Fruit fly (Drosophila melanogaster) whole organism, embryonic: ENCODE results near the gene CG14427.

ENCODE experiments used
- Antp ChIP-seq: fragments of 200-800 bp; sonication (Bioruptor generic); optimal IDR thresholded peaks from 3 replicates; lab custom pipeline; 2016; ENCODE audit warnings: missing biosample characterization, missing genetic modification characterization
- C15 ChIP-seq: fragments of 200-800 bp; sonication (Bioruptor generic); IDR thresholded peaks from 3 replicates; pipeline ENCODE4 v1.3.6; 2022; ENCODE audit warnings: missing biosample characterization, missing genetic modification characterization
- CG10147 ChIP-seq: fragments of 200-800 bp; sonication (Bioruptor generic); optimal IDR thresholded peaks from 2 replicates; lab custom pipeline; 2019; ENCODE audit warnings: missing biosample characterization, mild to moderate bottlenecking, missing genetic modification characterization, moderate library complexity
- CG10267 ChIP-seq: fragments of 200-800 bp; sonication (Bioruptor generic); optimal IDR thresholded peaks from 2 replicates; lab custom pipeline; 2018; ENCODE audit warnings: missing biosample characterization, mild to moderate bottlenecking, missing genetic modification characterization, moderate library complexity
- CG10565 ChIP-seq: fragments of 200-800 bp; sonication (Bioruptor generic); optimal IDR thresholded peaks from 3 replicates; lab custom pipeline; 2016; ENCODE audit warnings: missing biosample characterization, mild to moderate bottlenecking, missing genetic modification characterization
- CG12071 ChIP-seq: fragments of 200-800 bp; sonication (Bioruptor generic); optimal IDR thresholded peaks from 3 replicates; lab custom pipeline; 2018; ENCODE audit warnings: missing biosample characterization, mild to moderate bottlenecking, missing genetic modification characterization
- CG12236 ChIP-seq: fragments of 200-800 bp; sonication (Bioruptor generic); optimal IDR thresholded peaks from 2 replicates; lab custom pipeline; 2016; ENCODE audit warnings: missing biosample characterization, missing genetic modification characterization
- CG12299 ChIP-seq: fragments of 200-800 bp; sonication (Bioruptor generic); optimal IDR thresholded peaks from 2 replicates; lab custom pipeline; 2018; ENCODE audit warnings: missing biosample characterization, mild to moderate bottlenecking, missing genetic modification characterization
- CG13123 ChIP-seq: fragments of 200-800 bp; sonication (Bioruptor generic); optimal IDR thresholded peaks from 2 replicates; lab custom pipeline; 2016; ENCODE audit warnings: missing biosample characterization, missing genetic modification characterization
- CG14860 ChIP-seq: fragments of 200-800 bp; sonication (Bioruptor generic); IDR thresholded peaks from 3 replicates; pipeline ENCODE4 v1.3.6; 2022; ENCODE audit warnings: missing biosample characterization, missing genetic modification characterization; ENCODE audit not compliant: partially characterized antibody
- CG15601 ChIP-seq: fragments of 200-800 bp; sonication (Bioruptor generic); optimal IDR thresholded peaks from 3 replicates; lab custom pipeline; 2019; ENCODE audit warnings: missing biosample characterization, mild to moderate bottlenecking, missing genetic modification characterization, moderate library complexity
- CG15696 ChIP-seq: fragments of 200-800 bp; sonication (Bioruptor generic); optimal IDR thresholded peaks from 2 replicates; lab custom pipeline; 2019; ENCODE audit warnings: missing biosample characterization, mild to moderate bottlenecking, missing genetic modification characterization, moderate library complexity
- CG18619 ChIP-seq: fragments of 200-800 bp; sonication (Bioruptor generic); optimal IDR thresholded peaks from 3 replicates; lab custom pipeline; 2017; ENCODE audit warnings: missing biosample characterization, mild to moderate bottlenecking, missing genetic modification characterization
- CG7271 ChIP-seq: fragments of 200-800 bp; sonication (Bioruptor generic); optimal IDR thresholded peaks from 2 replicates; lab custom pipeline; 2018; ENCODE audit warnings: missing biosample characterization, mild to moderate bottlenecking, missing genetic modification characterization, moderate library complexity
- CG9609 ChIP-seq: fragments of 200-800 bp; sonication (Bioruptor generic); optimal IDR thresholded peaks from 3 replicates; lab custom pipeline; 2016; ENCODE audit warnings: missing biosample characterization, missing genetic modification characterization
- CHES-1-like ChIP-seq: fragments of 200-800 bp; sonication (Bioruptor generic); optimal IDR thresholded peaks from 2 replicates; lab custom pipeline; 2016; ENCODE audit warnings: missing biosample characterization, missing genetic modification characterization
- Dfd ChIP-seq, 2 experiments: fragments of >200 bp; optimal IDR thresholded peaks; 2 replicates each; lab custom pipeline; 2017; ENCODE audit warnings: missing biosample characterization in 2 of 2, missing genetic modification characterization in 2 of 2
- Dip2 ChIP-seq: fragments of 200-800 bp; sonication (Bioruptor generic); IDR thresholded peaks from 2 replicates; pipeline ENCODE4 v1.3.6; 2022; ENCODE audit warnings: missing biosample characterization, missing genetic modification characterization
- Ets97D ChIP-seq: fragments of 200-800 bp; sonication (Bioruptor generic); optimal IDR thresholded peaks from 3 replicates; lab custom pipeline; 2016; ENCODE audit warnings: missing biosample characterization, missing genetic modification characterization
- Fer2 ChIP-seq: fragments of 200-800 bp; sonication (Bioruptor generic); optimal IDR thresholded peaks from 2 replicates; lab custom pipeline; 2018; ENCODE audit warnings: missing biosample characterization, mild to moderate bottlenecking, missing genetic modification characterization, moderate library complexity
- HLH4C ChIP-seq: fragments of 200-800 bp; sonication (Bioruptor generic); IDR thresholded peaks from 3 replicates; pipeline ENCODE4 v1.3.6; 2022; ENCODE audit warnings: missing biosample characterization, missing genetic modification characterization; ENCODE audit not compliant: partially characterized antibody
- Hand ChIP-seq: fragments of 200-800 bp; sonication (Bioruptor generic); optimal IDR thresholded peaks from 2 replicates; lab custom pipeline; 2017; ENCODE audit warnings: mild to moderate bottlenecking, missing biosample characterization, missing genetic modification reagents, missing genetic modification characterization
- Hr3 ChIP-seq: fragments of 200-800 bp; sonication (Bioruptor generic); optimal IDR thresholded peaks from 3 replicates; lab custom pipeline; 2016; ENCODE audit warnings: missing biosample characterization, missing genetic modification characterization
- Jarid2 ChIP-seq: fragments of 200-800 bp; sonication (Bioruptor generic); optimal IDR thresholded peaks from 3 replicates; lab custom pipeline; 2017; ENCODE audit warnings: mild to moderate bottlenecking, missing biosample characterization, missing genetic modification reagents, missing genetic modification characterization
- Kr ChIP-seq: fragments of 200-800 bp; sonication (Bioruptor generic); optimal IDR thresholded peaks from 2 replicates; lab custom pipeline; 2017; ENCODE audit warnings: missing biosample characterization, mild to moderate bottlenecking, missing genetic modification characterization
- MESR4 ChIP-seq: fragments of 200-800 bp; sonication (Bioruptor generic); optimal IDR thresholded peaks from 2 replicates; lab custom pipeline; 2018; ENCODE audit warnings: missing biosample characterization, mild to moderate bottlenecking, missing genetic modification characterization, moderate library complexity
- Ptx1 ChIP-seq: fragments of 200-800 bp; sonication (Bioruptor generic); IDR thresholded peaks from 2 replicates; pipeline ENCODE4 v1.3.6; 2022; ENCODE audit warnings: missing biosample characterization, missing genetic modification characterization
- Sox100B ChIP-seq: fragments of 200-800 bp; sonication (Bioruptor generic); optimal IDR thresholded peaks from 3 replicates; lab custom pipeline; 2018; ENCODE audit warnings: missing biosample characterization, mild to moderate bottlenecking, missing genetic modification characterization
- YL-1 ChIP-seq: fragments of 200-800 bp; sonication (Bioruptor generic); optimal IDR thresholded peaks from 3 replicates; lab custom pipeline; 2017; ENCODE audit warnings: missing biosample characterization, mild to moderate bottlenecking, missing genetic modification characterization
- ac ChIP-seq: fragments of 200-800 bp; sonication (Bioruptor generic); optimal IDR thresholded peaks from 3 replicates; lab custom pipeline; 2017; ENCODE audit warnings: missing biosample characterization, mild to moderate bottlenecking, missing genetic modification characterization
- amos ChIP-seq: fragments of 200-800 bp; sonication (Bioruptor generic); IDR thresholded peaks from 2 replicates; pipeline ENCODE4 v1.3.6; 2022; ENCODE audit warnings: missing biosample characterization, missing genetic modification characterization; ENCODE audit not compliant: partially characterized antibody
- chn ChIP-seq: fragments of 200-800 bp; sonication (Bioruptor generic); optimal IDR thresholded peaks from 2 replicates; lab custom pipeline; 2016; ENCODE audit warnings: missing biosample characterization, missing genetic modification characterization
- crp ChIP-seq, 2 experiments: fragments of 200-800 bp; sonication (Bioruptor generic); optimal IDR thresholded peaks; 2 replicates in 1 of 2; 3 replicates in 1 of 2; lab custom pipeline; 2017; ENCODE audit warnings: missing biosample characterization in 2 of 2, missing genetic modification characterization in 2 of 2, mild to moderate bottlenecking in 1 of 2, moderate library complexity in 1 of 2
- esg ChIP-seq: fragments of 200-800 bp; sonication (Bioruptor generic); conservative IDR thresholded peaks from 2 replicates; pipeline ENCODE4 v1.3.6; 2022; ENCODE audit warnings: missing biosample characterization, missing genetic modification characterization
- exex ChIP-seq: fragments of 200-800 bp; sonication (Bioruptor generic); optimal IDR thresholded peaks from 4 replicates; lab custom pipeline; 2018; ENCODE audit warnings: missing biosample characterization, mild to moderate bottlenecking, missing genetic modification characterization, moderate library complexity
- ftz-f1 ChIP-seq: fragments of 200-800 bp; sonication (Bioruptor generic); optimal IDR thresholded peaks from 2 replicates; lab custom pipeline; 2016; ENCODE audit warnings: missing biosample characterization, missing genetic modification characterization
- gfzf ChIP-seq: fragments of 200-800 bp; sonication (Bioruptor generic); optimal IDR thresholded peaks from 2 replicates; lab custom pipeline; 2016; ENCODE audit warnings: missing biosample characterization, mild to moderate bottlenecking, missing genetic modification characterization, moderate library complexity
- gsb-n ChIP-seq: fragments of 200-800 bp; sonication (Bioruptor generic); optimal IDR thresholded peaks from 3 replicates; lab custom pipeline; 2018; ENCODE audit warnings: missing biosample characterization, mild to moderate bottlenecking, missing genetic modification characterization
- hkb ChIP-seq, 2 experiments: fragments of 200-800 bp in 1 of 2; fragments of >200 bp in 1 of 2; sonication (Bioruptor generic) in 1 of 2; IDR thresholded peaks in 1 of 2; optimal IDR thresholded peaks in 1 of 2; 2 replicates each; pipeline versions ENCODE4 v1.3.6 to Lab custom; 2017 to 2022; ENCODE audit warnings: missing biosample characterization in 1 of 2, missing genetic modification characterization in 1 of 2
- ind ChIP-seq: fragments of 200-800 bp; sonication (Bioruptor generic); optimal IDR thresholded peaks from 3 replicates; lab custom pipeline; 2016; ENCODE audit warnings: missing biosample characterization, missing genetic modification characterization
- jumu ChIP-seq: fragments of 200-800 bp; sonication (Bioruptor generic); optimal IDR thresholded peaks from 3 replicates; lab custom pipeline; 2016; ENCODE audit warnings: missing biosample characterization, missing genetic modification characterization
- mirr ChIP-seq: fragments of 200-800 bp; sonication (Bioruptor generic); optimal IDR thresholded peaks from 3 replicates; lab custom pipeline; 2018; ENCODE audit warnings: missing biosample characterization, mild to moderate bottlenecking, missing genetic modification characterization
- pho ChIP-seq: fragments of 200-800 bp; sonication (Bioruptor generic); optimal IDR thresholded peaks from 2 replicates; lab custom pipeline; 2016; ENCODE audit warnings: missing biosample characterization, missing genetic modification characterization
- sisA ChIP-seq: fragments of 200-800 bp; sonication (Bioruptor generic); IDR thresholded peaks from 2 replicates; pipeline ENCODE4 v1.3.6; 2022; ENCODE audit warnings: missing biosample characterization, missing genetic modification characterization
- tgo ChIP-seq: fragments of 200-800 bp; sonication (Bioruptor generic); IDR thresholded peaks from 3 replicates; pipeline ENCODE4 v1.3.6; 2022; ENCODE audit warnings: missing biosample characterization, missing genetic modification characterization
- unpg ChIP-seq: fragments of 200-800 bp; sonication (Bioruptor generic); optimal IDR thresholded peaks from 3 replicates; lab custom pipeline; 2018; ENCODE audit warnings: missing biosample characterization, mild to moderate bottlenecking, missing genetic modification characterization, moderate library complexity
- usp ChIP-seq: fragments of >200 bp; optimal IDR thresholded peaks from 2 replicates; lab custom pipeline; 2017; ENCODE audit warnings: missing biosample characterization, missing genetic modification characterization
- wdn ChIP-seq: fragments of 200-800 bp; sonication (Bioruptor generic); IDR thresholded peaks from 2 replicates; pipeline ENCODE4 v1.3.6; 2022; ENCODE audit warnings: missing biosample characterization, missing genetic modification characterization
- wek ChIP-seq: fragments of 200-800 bp; sonication (Bioruptor generic); optimal IDR thresholded peaks from 3 replicates; lab custom pipeline; 2018; ENCODE audit warnings: missing biosample characterization, mild to moderate bottlenecking, missing genetic modification characterization, moderate library complexity
- zfh1 ChIP-seq: fragments of 200-800 bp; sonication (Bioruptor generic); IDR thresholded peaks from 3 replicates; pipeline ENCODE4 v1.3.6; 2022; ENCODE audit warnings: missing biosample characterization, missing genetic modification characterization

The CG14427 gene

dm6 chrX:7014931-7015428 is 25.4 kb upstream of the CG14427 start (continued):
- TF ChIP-seq C15 (GFP tag; lab: Robert Waterston, UW), result no peak
- TF ChIP-seq sisA (GFP tag; lab: Robert Waterston, UW), result peak; percentile 32; the same call in 1 of the 2 replicates
- peak; percentile 31 for TF ChIP-seq chn (GFP tag; lab: Kevin White, UChicago)
- TF ChIP-seq CG18619 (GFP tag; lab: Kevin White, UChicago), result no peak
- peak; percentile 55 for TF ChIP-seq esg
- TF ChIP-seq hkb (optimal IDR thresholded peaks at IDR 0.05; lab: Kevin White, UChicago), result no peak
- peak; percentile 74 for TF ChIP-seq hkb (GFP tag; IDR thresholded peaks at IDR 0.05; lab: Robert Waterston, UW)
- peak; percentile 14 for TF ChIP-seq Sox100B (GFP tag; lab: Kevin White, UChicago)
- no peak for TF ChIP-seq ftz-f1 (GFP tag; lab: Kevin White, UChicago)
- peak; percentile 18 for TF ChIP-seq CG15696
- peak; percentile 27 for TF ChIP-seq gfzf (GFP tag; lab: Kevin White, UChicago)
- TF ChIP-seq CG13123, result no peak
- no peak for TF ChIP-seq CG7271 (tag; lab: Kevin White, UChicago)
- TF ChIP-seq amos (GFP tag; lab: Robert Waterston, UW), result peak; percentile 80
- peak; percentile 66; the same call in 2 of the 3 replicates for TF ChIP-seq zfh1 (GFP tag; lab: Robert Waterston, UW)
- TF ChIP-seq Dip2 (GFP tag; lab: Robert Waterston, UW), result peak; percentile 93
- TF ChIP-seq CG12071 (GFP tag; lab: Kevin White, UChicago), result no peak
- no peak for TF ChIP-seq HLH4C
- TF ChIP-seq wek (GFP tag; lab: Kevin White, UChicago), result no peak
- TF ChIP-seq CG14860 (GFP tag; lab: Robert Waterston, UW), result peak; percentile 56; the same call in 2 of the 3 replicates
- TF ChIP-seq CG10147, result no peak
- TF ChIP-seq Hr3, result peak; percentile 10
- peak; percentile 41 for TF ChIP-seq CG10267 (tag; lab: Kevin White, UChicago)
- TF ChIP-seq exex (tag; lab: Kevin White, UChicago), result no peak
- peak; percentile 7 for TF ChIP-seq YL-1 (GFP tag; lab: Kevin White, UChicago)
- no peak for TF ChIP-seq crp (GFP tag; optimal IDR thresholded peaks at IDR 0.05; lab: Kevin White, UChicago)
- TF ChIP-seq Kr (GFP tag; lab: Kevin White, UChicago), result no peak
- peak; percentile 57 for TF ChIP-seq Ptx1
- peak; percentile 68 for TF ChIP-seq Antp (GFP tag; lab: Kevin White, UChicago)
- peak; percentile 12 for TF ChIP-seq gsb-n (tag; lab: Kevin White, UChicago)
- no peak for TF ChIP-seq wdn (GFP tag; lab: Robert Waterston, UW)
- TF ChIP-seq pho (GFP tag; lab: Kevin White, UChicago), result peak; percentile 6
- no peak for TF ChIP-seq CG10565 (GFP tag; lab: Kevin White, UChicago)
- TF ChIP-seq CG12299, result peak; percentile 15
- TF ChIP-seq CG12236 (GFP tag; lab: Kevin White, UChicago), result no peak
- TF ChIP-seq tgo (GFP tag; lab: Robert Waterston, UW), result peak; percentile 43; the same call in 2 of the 3 replicates
- peak; percentile 20 for TF ChIP-seq CG15601 (tag; lab: Kevin White, UChicago)
- TF ChIP-seq Jarid2 (GFP tag; lab: Kevin White, UChicago), result no peak
- TF ChIP-seq unpg, result peak; percentile 30
- no peak for TF ChIP-seq mirr (GFP tag; lab: Kevin White, UChicago)
- no peak for TF ChIP-seq ac
- TF ChIP-seq jumu (GFP tag; lab: Kevin White, UChicago), result peak; percentile 40
- no peak for TF ChIP-seq Fer2 (tag; lab: Kevin White, UChicago)
- TF ChIP-seq Hand (GFP tag; lab: Kevin White, UChicago), result no peak
- no peak for TF ChIP-seq Dfd (GFP tag; optimal IDR thresholded peaks at IDR 0.05; lab: Kevin White, UChicago)
- peak; percentile 75 for TF ChIP-seq Ets97D (GFP tag; lab: Kevin White, UChicago)
- peak; percentile 21 for TF ChIP-seq MESR4 (GFP tag; lab: Kevin White, UChicago)
- TF ChIP-seq usp (GFP tag; lab: Kevin White, UChicago), result no peak
- no peak for TF ChIP-seq CHES-1-like (GFP tag; lab: Kevin White, UChicago)
- no peak for TF ChIP-seq ind (GFP tag; lab: Kevin White, UChicago)
- TF ChIP-seq CG9609 (GFP tag; lab: Kevin White, UChicago), result no peak
